Worm (Caenorhabditis elegans): ENCODE results near the gene lin-39.
A peak's percentile ranks its signal among the peaks of the same experiment; 100 is the strongest.

lin-39 gene

DNA sequence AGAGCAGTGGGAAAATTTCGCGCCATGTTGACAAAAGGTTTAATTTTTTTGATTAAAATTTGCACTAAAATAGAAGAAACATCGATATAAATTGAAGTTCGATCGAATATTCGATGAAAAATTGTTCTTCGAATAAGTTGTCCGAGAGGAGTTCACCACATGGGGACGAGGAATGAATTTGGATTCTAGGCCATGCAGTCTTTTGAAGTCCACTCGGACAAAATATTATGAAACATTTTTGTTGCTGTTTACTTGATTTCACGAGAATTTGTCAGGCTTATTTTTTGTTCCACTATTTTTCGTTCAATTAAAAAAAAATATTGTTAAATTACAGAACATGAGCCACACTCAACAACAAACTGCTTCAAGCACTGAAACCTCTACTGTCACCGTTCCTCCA lies 15.8 kb downstream of the lin-39 start, which contains the start of the genes cux-7 and C07H6.2 (continued):
- peak; percentile 85 for TF ChIP-seq aptf-2 (GFP tag; conservative IDR thresholded peaks at IDR 0.05)
- peak; percentile 24 for TF ChIP-seq sdz-38 (tag; optimal IDR thresholded peaks at IDR 0.05)
- peak; percentile 90 for TF ChIP-seq cebp-1 (GFP tag; IDR thresholded peaks at IDR 0.05)
- TF ChIP-seq cebp-1 (tag; optimal IDR thresholded peaks at IDR 0.05): peak; percentile 95
- TF ChIP-seq Y53G8AR.9 (GFP tag; conservative IDR thresholded peaks at IDR 0.05): peak; percentile 80
- peak; percentile 48 for TF ChIP-seq snpc-3.4 (tag; optimal IDR thresholded peaks at IDR 0.05)
- TF ChIP-seq pbrm-1 (GFP tag; IDR thresholded peaks at IDR 0.05): peak; percentile 86
- TF ChIP-seq snpc-4 (GFP tag; optimal IDR thresholded peaks at IDR 0.05): peak; percentile 16
- peak in 2 of 4 experiments; percentile 63 to 78 for TF ChIP-seq snpc-4 (tag; optimal IDR thresholded peaks at IDR 0.05)
- peak; percentile 65 for TF ChIP-seq lsl-1 (GFP tag; optimal IDR thresholded peaks at IDR 0.05)
- peak; percentile 48 for TF ChIP-seq efl-1 (GFP tag; optimal IDR thresholded peaks at IDR 0.05)
- no peak for TF ChIP-seq nhr-179 (tag; optimal IDR thresholded peaks at IDR 0.05)
- TF ChIP-seq hlh-26 (GFP tag; conservative IDR thresholded peaks at IDR 0.05): no peak
- TF ChIP-seq nhr-80 (tag; optimal IDR thresholded peaks at IDR 0.05): peak; percentile 28
- peak; percentile 45; the same call in 1 of the 2 replicates for TF ChIP-seq hsf-1 (GFP tag; IDR thresholded peaks at IDR 0.05)
- TF ChIP-seq B0035.1 (tag; optimal IDR thresholded peaks at IDR 0.05): peak; percentile 84
- TF ChIP-seq ztf-18 (tag; optimal IDR thresholded peaks at IDR 0.05): peak; percentile 71
- TF ChIP-seq madf-10 (tag; optimal IDR thresholded peaks at IDR 0.05): peak; percentile 91
- peak; percentile 79 for TF ChIP-seq ceh-100 (GFP tag; IDR thresholded peaks at IDR 0.05)
- TF ChIP-seq F33H1.4 (GFP tag; IDR thresholded peaks at IDR 0.05): peak; percentile 72
- TF ChIP-seq lin-26 (GFP tag; IDR thresholded peaks at IDR 0.05): no peak
- peak; percentile 95 for TF ChIP-seq let-526 (GFP tag; IDR thresholded peaks at IDR 0.05)
- peak; percentile 96 for TF ChIP-seq bed-2 (GFP tag; IDR thresholded peaks at IDR 0.05)
- TF ChIP-seq ZK185.1 (tag; optimal IDR thresholded peaks at IDR 0.05; ENCODE audit: poor library complexity, severe bottlenecking): peak; percentile 98
- peak; percentile 87 for TF ChIP-seq madf-6 (GFP tag; IDR thresholded peaks at IDR 0.05)
- TF ChIP-seq egrh-3 (GFP tag; IDR thresholded peaks at IDR 0.05): peak; percentile 45; the same call in 1 of the 2 replicates
- no peak for TF ChIP-seq pha-4 (tag; optimal IDR thresholded peaks at IDR 0.05)
- TF ChIP-seq F22D6.2 (tag; optimal IDR thresholded peaks at IDR 0.05): peak; percentile 87
- TF ChIP-seq F49E8.2 (tag; optimal IDR thresholded peaks at IDR 0.05; ENCODE audit: insufficient read depth): no peak
- peak; percentile 97 for TF ChIP-seq unc-130 (GFP tag; optimal IDR thresholded peaks at IDR 0.05)
- peak; percentile 94 for TF ChIP-seq akir-1 (GFP tag; optimal IDR thresholded peaks at IDR 0.05)
- no peak for TF ChIP-seq nhr-90 (tag; optimal IDR thresholded peaks at IDR 0.05)
- no peak for TF ChIP-seq die-1 (tag; optimal IDR thresholded peaks at IDR 0.05)
- no peak for TF ChIP-seq sptf-2 (GFP tag; optimal IDR thresholded peaks at IDR 0.05)
- TF ChIP-seq snpc-1.3 (tag; optimal IDR thresholded peaks at IDR 0.05; ENCODE audit: insufficient read depth): peak; percentile 50
- TF ChIP-seq snpc-1.1 (tag; optimal IDR thresholded peaks at IDR 0.05; ENCODE audit: insufficient read depth): peak; percentile 33
- peak in 1 of 2 experiments; percentile 88 for TF ChIP-seq let-607 (tag; optimal IDR thresholded peaks at IDR 0.05)
- peak; percentile 29 for TF ChIP-seq ztf-22 (GFP tag; optimal IDR thresholded peaks at IDR 0.05)
- peak; percentile 60 for TF ChIP-seq tbp1 (GFP tag; optimal IDR thresholded peaks at IDR 0.05)
- TF ChIP-seq aptf-3 (GFP tag; IDR thresholded peaks at IDR 0.05): no peak
- peak; percentile 93 for TF ChIP-seq ekl-4 (GFP tag; IDR thresholded peaks at IDR 0.05)
- TF ChIP-seq lir-1 (GFP tag; conservative IDR thresholded peaks at IDR 0.05): peak; percentile 92
- peak; percentile 59; the same call in 1 of the 2 replicates for TF ChIP-seq C17E4.6 (GFP tag; IDR thresholded peaks at IDR 0.05)
- peak; percentile 39 for TF ChIP-seq hlh-12 (tag; optimal IDR thresholded peaks at IDR 0.05)
- no peak for TF ChIP-seq zfh-2 (GFP tag; conservative IDR thresholded peaks at IDR 0.05)
- TF ChIP-seq repo-1 (tag; optimal IDR thresholded peaks at IDR 0.05): peak; percentile 74
- TF ChIP-seq F57A8.1 (GFP tag; optimal IDR thresholded peaks at IDR 0.05): no peak
- TF ChIP-seq T07F8.4 (tag; optimal IDR thresholded peaks at IDR 0.05): peak; percentile 41
